Fruit fly (Drosophila melanogaster) whole organism, wandering third instar larva: ENCODE data around the gene SP.
A peak's percentile ranks its signal among the peaks of the same experiment; 100 is the strongest.

ENCODE experiments used
- Abd-B ChIP-seq: fragments of >200 bp; optimal IDR thresholded peaks from 2 replicates; lab custom pipeline; 2017; ENCODE audit warnings: missing biosample characterization, missing genetic modification characterization
- CG32264 ChIP-seq: fragments of 200-800 bp; sonication (Bioruptor generic); optimal IDR thresholded peaks from 2 replicates; lab custom pipeline; 2016; ENCODE audit warnings: missing biosample characterization, missing genetic modification characterization
- CG9705 ChIP-seq: fragments of 200-800 bp; sonication (Bioruptor generic); optimal IDR thresholded peaks from 2 replicates; lab custom pipeline; 2018; ENCODE audit warnings: missing biosample characterization, mild to moderate bottlenecking, missing genetic modification characterization
- CrebA ChIP-seq: fragments of 200-800 bp; sonication (Bioruptor generic); optimal IDR thresholded peaks from 2 replicates; lab custom pipeline; 2016; ENCODE audit warnings: missing biosample characterization, mild to moderate bottlenecking, missing genetic modification characterization, borderline replicate concordance
- Dfd ChIP-seq: fragments of >200 bp; optimal IDR thresholded peaks from 2 replicates; lab custom pipeline; 2017; ENCODE audit warnings: missing biosample characterization, missing genetic modification characterization
- Dif ChIP-seq: fragments of 200-275, 200-300 bp; sonication (Bioruptor generic); optimal IDR thresholded peaks from 2 replicates; lab custom pipeline; 2018; ENCODE audit warnings: missing biosample characterization, missing genetic modification characterization; ENCODE audit not compliant: partially characterized antibody
- GATAd ChIP-seq: sonication (Bioruptor generic); optimal IDR thresholded peaks from 2 replicates; lab custom pipeline; 2016; ENCODE audit warnings: missing biosample characterization, missing genetic modification characterization
- HLH106 ChIP-seq: fragments of 200-800 bp; optimal IDR thresholded peaks from 3 replicates; lab custom pipeline; 2019; ENCODE audit warnings: missing biosample characterization, mild to moderate bottlenecking, missing genetic modification characterization, moderate library complexity
- Hr78 ChIP-seq: fragments of >200 bp; optimal IDR thresholded peaks from 2 replicates; lab custom pipeline; 2017; ENCODE audit warnings: missing biosample characterization, missing genetic modification characterization
- Hr83 ChIP-seq: fragments of 200-300 bp; sonication (Bioruptor generic); optimal IDR thresholded peaks from 2 replicates; lab custom pipeline; 2016; ENCODE audit warnings: missing biosample characterization, mild to moderate bottlenecking, missing genetic modification characterization, moderate library complexity; ENCODE audit not compliant: poor library complexity, severe bottlenecking
- Jra ChIP-seq: sonication (Bioruptor generic); optimal IDR thresholded peaks from 2 replicates; lab custom pipeline; 2016; ENCODE audit warnings: missing biosample characterization, missing genetic modification characterization
- Mio ChIP-seq: sonication (Bioruptor generic); optimal IDR thresholded peaks from 2 replicates; lab custom pipeline; 2016; ENCODE audit warnings: missing biosample characterization, missing genetic modification characterization
- Myc ChIP-seq: fragments of >200 bp; optimal IDR thresholded peaks from 2 replicates; lab custom pipeline; 2017
- N ChIP-seq: fragments of >200 bp; optimal IDR thresholded peaks from 2 replicates; lab custom pipeline; 2018; ENCODE audit warnings: missing biosample characterization, missing external identifiers, missing genetic modification characterization
- OdsH ChIP-seq: fragments of 200-800 bp; sonication (Bioruptor generic); optimal IDR thresholded peaks from 2 replicates; lab custom pipeline; 2016; ENCODE audit warnings: missing biosample characterization, mild to moderate bottlenecking, missing genetic modification characterization
- Rel ChIP-seq, 2 experiments: fragments of 200-800 bp; sonication (Bioruptor generic) in 1 of 2; optimal IDR thresholded peaks; 2 replicates in 1 of 2; 3 replicates in 1 of 2; lab custom pipeline; 2016 to 2019; ENCODE audit warnings: mild to moderate bottlenecking in 2 of 2, missing biosample characterization in 2 of 2, missing genetic modification characterization in 2 of 2, moderate library complexity in 1 of 2
- Sp1 ChIP-seq: fragments of 200-800 bp; sonication (Bioruptor generic); optimal IDR thresholded peaks from 3 replicates; lab custom pipeline; 2019; ENCODE audit warnings: missing biosample characterization, mild to moderate bottlenecking, missing genetic modification characterization, moderate library complexity
- Vsx2 ChIP-seq: fragments of 200-300, 225-300 bp; sonication (Bioruptor generic); optimal IDR thresholded peaks from 2 replicates; lab custom pipeline; 2018; ENCODE audit warnings: missing biosample characterization, missing genetic modification characterization; ENCODE audit not compliant: partially characterized antibody
- br ChIP-seq: fragments of 200-800 bp; sonication (Bioruptor generic); optimal IDR thresholded peaks from 2 replicates; lab custom pipeline; 2016; ENCODE audit warnings: missing biosample characterization, missing genetic modification characterization
- brk ChIP-seq: fragments of 200-800 bp; sonication (Bioruptor generic); optimal IDR thresholded peaks from 2 replicates; lab custom pipeline; 2016; ENCODE audit warnings: missing biosample characterization, mild to moderate bottlenecking, missing genetic modification characterization
- dl ChIP-seq, 2 experiments: fragments of 175-275, 200-275 bp in 1 of 2; fragments of 200-275 bp in 1 of 2; sonication (Bioruptor generic); optimal IDR thresholded peaks; lab custom pipeline; 2018; ENCODE audit warnings: mild to moderate bottlenecking in 2 of 2, missing biosample characterization in 2 of 2, missing genetic modification characterization in 2 of 2, moderate library complexity in 2 of 2; ENCODE audit not compliant: partially characterized antibody in 2 of 2, insufficient read depth in 1 of 2
- dmrt93B ChIP-seq: fragments of 200-800 bp; sonication (Bioruptor generic); optimal IDR thresholded peaks from 2 replicates; lab custom pipeline; 2018; ENCODE audit warnings: missing biosample characterization, mild to moderate bottlenecking, missing genetic modification characterization
- dsf ChIP-seq: sonication (Bioruptor generic); optimal IDR thresholded peaks from 2 replicates; lab custom pipeline; 2016; ENCODE audit warnings: missing biosample characterization, missing genetic modification characterization, borderline replicate concordance
- ey ChIP-seq: fragments of 200-800 bp; sonication (Bioruptor generic); optimal IDR thresholded peaks from 2 replicates; lab custom pipeline; 2016; ENCODE audit warnings: missing biosample characterization, missing genetic modification characterization
- foxo ChIP-seq, 2 experiments: fragments of 200-800 bp; sonication (Bioruptor generic); optimal IDR thresholded peaks; 2 replicates in 1 of 2; 3 replicates in 1 of 2; lab custom pipeline; 2016 to 2017; ENCODE audit warnings: missing biosample characterization in 2 of 2, missing genetic modification characterization in 2 of 2
- fru ChIP-seq: fragments of 200-800 bp; sonication (Bioruptor generic); optimal IDR thresholded peaks from 3 replicates; lab custom pipeline; 2016; ENCODE audit warnings: missing biosample characterization, mild to moderate bottlenecking, missing genetic modification characterization
- h ChIP-seq: fragments of 200-800 bp; sonication (Bioruptor generic); optimal IDR thresholded peaks from 3 replicates; lab custom pipeline; 2016; ENCODE audit warnings: missing biosample characterization, mild to moderate bottlenecking, missing genetic modification characterization
- lola ChIP-seq: fragments of >200 bp; optimal IDR thresholded peaks from 2 replicates; lab custom pipeline; 2017; ENCODE audit warnings: missing biosample characterization, missing genetic modification characterization
- pan ChIP-seq: fragments of >200 bp; optimal IDR thresholded peaks from 2 replicates; lab custom pipeline; 2017
- psq ChIP-seq: fragments of 200-800 bp; sonication (Bioruptor generic); optimal IDR thresholded peaks from 3 replicates; lab custom pipeline; 2017; ENCODE audit warnings: missing biosample characterization, mild to moderate bottlenecking, missing genetic modification characterization, moderate library complexity
- rgr ChIP-seq: fragments of 200-800 bp; sonication (Bioruptor generic); optimal IDR thresholded peaks from 3 replicates; lab custom pipeline; 2016; ENCODE audit warnings: missing biosample characterization, mild to moderate bottlenecking, missing genetic modification characterization
- sage ChIP-seq: fragments of 200-800 bp; sonication (Bioruptor generic); optimal IDR thresholded peaks from 2 replicates; lab custom pipeline; 2016; ENCODE audit warnings: missing biosample characterization, mild to moderate bottlenecking, missing genetic modification characterization
- sv ChIP-seq: fragments of 200-800 bp; sonication (Bioruptor generic); optimal IDR thresholded peaks from 3 replicates; lab custom pipeline; 2016; ENCODE audit warnings: missing biosample characterization, missing genetic modification characterization
- tai ChIP-seq: sonication (Bioruptor generic); optimal IDR thresholded peaks from 2 replicates; lab custom pipeline; 2016; ENCODE audit warnings: missing biosample characterization, missing genetic modification characterization
- usp ChIP-seq: fragments of >200 bp; optimal IDR thresholded peaks from 2 replicates; lab custom pipeline; 2017; ENCODE audit warnings: missing biosample characterization, missing genetic modification characterization
- woc ChIP-seq: sonication (Bioruptor generic); optimal IDR thresholded peaks from 2 replicates; lab custom pipeline; 2016; ENCODE audit warnings: missing biosample characterization, mild to moderate bottlenecking, missing genetic modification characterization

Gene SP

DNA sequence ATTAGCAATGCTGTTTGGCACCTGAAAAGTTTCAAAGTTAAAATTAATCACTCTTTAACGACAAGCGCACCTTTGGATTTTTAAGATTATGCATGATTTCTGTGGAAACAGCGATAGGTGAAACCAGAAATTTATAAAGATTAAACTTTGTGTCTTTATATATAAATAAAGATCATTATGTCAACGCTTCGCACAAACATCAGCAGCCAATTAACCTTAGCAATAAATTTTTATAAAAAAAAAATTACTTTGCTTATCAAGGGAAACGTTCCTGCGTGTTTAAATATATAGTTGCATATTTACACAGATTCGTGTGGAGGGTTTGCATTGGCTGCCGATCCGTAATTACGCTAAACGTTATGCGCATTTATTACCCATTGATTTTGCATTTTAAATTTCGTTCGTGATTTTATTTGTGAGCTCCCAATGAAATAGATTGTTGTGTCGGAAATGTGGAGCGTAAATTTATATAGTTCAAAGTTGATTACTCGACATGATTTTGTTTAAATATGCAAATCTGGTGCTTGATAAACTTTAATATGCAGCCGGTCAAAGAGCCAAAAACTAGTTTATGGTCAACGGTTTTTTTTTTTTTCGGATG, 40.6 kb upstream of the SP start:
- TF ChIP-seq Hr83, result no peak
- no peak for TF ChIP-seq CG32264 (GFP tag; lab: Kevin White, UChicago)
- TF ChIP-seq Vsx2 (GFP tag; lab: Kevin White, UChicago), result no peak
- TF ChIP-seq CG9705 (GFP tag; lab: Kevin White, UChicago), result no peak
- TF ChIP-seq psq, result no peak
- no peak for TF ChIP-seq GATAd (GFP tag; lab: Kevin White, UChicago)
- TF ChIP-seq dsf (GFP tag; lab: Kevin White, UChicago), result no peak
- no peak for TF ChIP-seq Abd-B (GFP tag; lab: Kevin White, UChicago)
- TF ChIP-seq OdsH, result no peak
- TF ChIP-seq pan (lab: Kevin White, UChicago), result no peak

DNA sequence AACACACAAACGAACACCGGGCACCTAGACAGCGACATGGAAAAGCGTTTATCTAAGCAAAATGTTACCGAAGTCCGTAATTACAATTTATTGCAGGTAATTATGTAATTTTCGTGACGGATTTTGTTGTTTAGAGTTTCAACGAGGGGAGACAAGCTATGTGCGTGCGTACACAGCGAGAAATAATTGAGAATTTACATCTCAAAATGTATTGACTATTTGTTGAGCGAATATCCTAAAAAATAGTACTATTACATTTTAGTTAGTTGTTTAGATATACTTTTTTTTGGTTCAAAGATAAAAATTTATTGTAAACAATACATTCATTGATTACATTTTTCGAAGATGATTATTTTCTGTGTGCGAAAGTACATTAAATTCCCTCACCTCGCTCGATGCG, 39.2 kb upstream of the SP start:
- TF ChIP-seq CrebA (GFP tag; lab: Kevin White, UChicago) (no peak), ey (GFP tag; lab: Kevin White, UChicago) (no peak), lola (GFP tag; lab: Kevin White, UChicago) (no peak), tai (GFP tag; lab: Kevin White, UChicago) (no peak)

- TF ChIP-seq Myc (lab: Kevin White, UChicago) (no peak), lola (GFP tag; lab: Kevin White, UChicago) (no peak), usp (GFP tag; lab: Kevin White, UChicago) (no peak), br (no peak), foxo (GFP tag; optimal IDR thresholded peaks at IDR 0.05; lab: Kevin White, UChicago) (peak in 1 of 2 experiments; percentile 39), Hr78 (no peak), OdsH (peak; percentile 10), fru (GFP tag; lab: Kevin White, UChicago) (peak; percentile 46), CrebA (GFP tag; lab: Kevin White, UChicago) (no peak), Hr83 (no peak), dsf (GFP tag; lab: Kevin White, UChicago) (no peak), woc (peak; percentile 64), dmrt93B (GFP tag; lab: Kevin White, UChicago) (no peak), Dfd (GFP tag; lab: Kevin White, UChicago) (no peak), ey (GFP tag; lab: Kevin White, UChicago) (peak; percentile 31), h (GFP tag; lab: Kevin White, UChicago) (peak; percentile 19), tai (GFP tag; lab: Kevin White, UChicago) (no peak), Jra (GFP tag; lab: Kevin White, UChicago) (no peak), brk (GFP tag; lab: Kevin White, UChicago) (no peak), pan (lab: Kevin White, UChicago) (peak; percentile 14), HLH106 (peak; percentile 5), N (GFP tag; lab: Kevin White, UChicago) (no peak)
These were observed 37.6 kb upstream of the SP start for dm6 chr3L:13263801-13264200.

- TF ChIP-seq dsf (GFP tag; lab: Kevin White, UChicago) (no peak), OdsH (no peak)
- TF ChIP-seq, all 38 proteins: peak for 0
These were observed 35.4 kb upstream of the SP start for dm6 chr3L:13266078-13266477.

DNA sequence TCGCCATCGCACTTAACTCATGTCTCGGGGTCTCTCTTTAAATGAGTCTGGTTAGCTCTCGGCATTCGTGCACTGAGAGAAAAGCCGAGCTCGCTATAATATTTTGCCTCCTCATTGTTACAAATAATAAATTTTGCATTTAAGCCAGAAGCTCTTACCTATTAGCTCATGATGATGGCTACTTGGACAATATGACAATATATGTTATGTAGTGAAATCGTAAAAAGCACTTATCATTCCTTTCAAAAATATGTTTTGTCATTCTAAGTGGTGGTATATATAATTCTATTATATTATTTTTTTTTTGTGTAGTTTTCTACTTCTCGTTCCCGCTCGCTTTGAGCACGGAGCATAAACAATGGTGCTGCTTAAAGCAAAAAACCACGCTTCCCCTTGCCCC, 34.2 kb upstream of the SP start:
- peak; percentile 39 for TF ChIP-seq rgr (GFP tag; lab: Kevin White, UChicago)
- TF ChIP-seq Dfd (GFP tag; lab: Kevin White, UChicago), result no peak
- no peak for TF ChIP-seq CG9705 (GFP tag; lab: Kevin White, UChicago)
- no peak for TF ChIP-seq Abd-B (GFP tag; lab: Kevin White, UChicago)
- peak; percentile 2 for TF ChIP-seq dmrt93B (GFP tag; lab: Kevin White, UChicago)
- TF ChIP-seq fru (GFP tag; lab: Kevin White, UChicago), result peak; percentile 30
- peak; percentile 34 for TF ChIP-seq Sp1
- no peak for TF ChIP-seq Mio (GFP tag; lab: Kevin White, UChicago)
- TF ChIP-seq dsf (GFP tag; lab: Kevin White, UChicago), result no peak
- TF ChIP-seq Jra (GFP tag; lab: Kevin White, UChicago), result no peak
- TF ChIP-seq tai (GFP tag; lab: Kevin White, UChicago), result no peak
- no peak for TF ChIP-seq Vsx2 (GFP tag; lab: Kevin White, UChicago)
- peak; percentile 16 for TF ChIP-seq HLH106
- peak; percentile 34 for TF ChIP-seq psq
- TF ChIP-seq CG32264 (GFP tag; lab: Kevin White, UChicago), result no peak
- peak in 1 of 2 experiments; percentile 37 for TF ChIP-seq foxo (GFP tag; optimal IDR thresholded peaks at IDR 0.05; lab: Kevin White, UChicago)
- no peak for TF ChIP-seq woc
- TF ChIP-seq sv (GFP tag; lab: Kevin White, UChicago), result no peak
- TF ChIP-seq Hr83, result no peak
- TF ChIP-seq N (GFP tag; lab: Kevin White, UChicago), result no peak
- TF ChIP-seq GATAd (GFP tag; lab: Kevin White, UChicago), result no peak
- peak; percentile 30 for TF ChIP-seq OdsH
- TF ChIP-seq pan (lab: Kevin White, UChicago), result no peak
- no peak for TF ChIP-seq lola (GFP tag; lab: Kevin White, UChicago)
- TF ChIP-seq Myc (lab: Kevin White, UChicago), result no peak
- peak; percentile 21 for TF ChIP-seq ey (GFP tag; lab: Kevin White, UChicago)
- no peak for TF ChIP-seq dl (GFP tag; optimal IDR thresholded peaks at IDR 0.05; lab: Kevin White, UChicago; ENCODE audit: insufficient read depth in 1 of 2, partially characterized antibody in 2 of 2)
- peak; percentile 37 for TF ChIP-seq h (GFP tag; lab: Kevin White, UChicago)
- TF ChIP-seq sage (GFP tag; lab: Kevin White, UChicago), result no peak
- no peak for TF ChIP-seq Dif
- no peak for TF ChIP-seq Hr78
- TF ChIP-seq Rel (GFP tag; optimal IDR thresholded peaks at IDR 0.05; lab: Kevin White, UChicago), result no peak
- TF ChIP-seq Rel (tag; optimal IDR thresholded peaks at IDR 0.05; lab: Kevin White, UChicago), result no peak
